Worm (Caenorhabditis elegans) whole organism, L3 larva: ENCODE data around the gene Y32F6A.5.

Source experiments
- R02D3.7 ChIP-seq: fragments of 150-350 bp; optimal IDR thresholded peaks from 2 replicates; lab custom pipeline; 2014; ENCODE audit warnings: missing biosample characterization, missing genetic modification characterization
- ama-1 ChIP-seq: fragments of 150-350 bp; optimal IDR thresholded peaks from 2 replicates; lab custom pipeline; 2018
- ceh-16 ChIP-seq: sonication (generic microtip); optimal IDR thresholded peaks from 2 replicates; lab custom pipeline; 2017; ENCODE audit warnings: missing biosample characterization, missing genetic modification characterization
- ceh-28 ChIP-seq: fragments of 150-350 bp; optimal IDR thresholded peaks from 2 replicates; lab custom pipeline; 2014; ENCODE audit warnings: missing biosample characterization, missing genetic modification reagents, missing genetic modification characterization
- ceh-9 ChIP-seq: sonication (generic microtip); optimal IDR thresholded peaks from 2 replicates; lab custom pipeline; 2018; ENCODE audit warnings: missing biosample characterization, missing genetic modification characterization
- egl-27 ChIP-seq: sonication (generic microtip); optimal IDR thresholded peaks from 4 replicates; lab custom pipeline; 2017; ENCODE audit warnings: missing biosample characterization, missing genetic modification reagents, missing genetic modification characterization
- egl-5 ChIP-seq: fragments of 150-350 bp; optimal IDR thresholded peaks from 2 replicates; lab custom pipeline; 2017; ENCODE audit warnings: missing biosample characterization, missing genetic modification reagents, missing genetic modification characterization, inconsistent platforms
- elt-2 ChIP-seq: sonication (generic microtip); optimal IDR thresholded peaks from 2 replicates; lab custom pipeline; 2016; ENCODE audit warnings: missing genetic modification reagents, mild to moderate bottlenecking, missing genetic modification characterization, missing compliant biosample characterization
- elt-3 ChIP-seq, 3 experiments: fragments of 150-350 bp in 1 of 3; sonication (generic microtip) in 2 of 3; optimal IDR thresholded peaks; 2 replicates in 2 of 3; 4 replicates in 1 of 3; lab custom pipeline; 2014 to 2017; ENCODE audit warnings: missing biosample characterization in 3 of 3, missing genetic modification characterization in 3 of 3
- eor-1 ChIP-seq, 2 experiments: fragments of 150-350 bp; optimal IDR thresholded peaks; 2 replicates each; lab custom pipeline; 2014 to 2018; ENCODE audit warnings: missing biosample characterization in 2 of 2, missing genetic modification characterization in 2 of 2
- fkh-2 ChIP-seq: fragments of 150-350 bp; optimal IDR thresholded peaks from 2 replicates; lab custom pipeline; 2014; ENCODE audit warnings: missing biosample characterization, missing genetic modification reagents, missing genetic modification characterization
- hmg-11 ChIP-seq: sonication (generic microtip); optimal IDR thresholded peaks from 2 replicates; lab custom pipeline; 2016; ENCODE audit warnings: missing genetic modification characterization, missing compliant biosample characterization
- jun-1 ChIP-seq: fragments of 150-350 bp; optimal IDR thresholded peaks from 2 replicates; lab custom pipeline; 2014; ENCODE audit warnings: missing biosample characterization, missing genetic modification reagents, missing genetic modification characterization
- lin-15B ChIP-seq: fragments of 150-350 bp; optimal IDR thresholded peaks from 2 replicates; lab custom pipeline; 2014; ENCODE audit warnings: missing biosample characterization, missing genetic modification characterization
- lin-39 ChIP-seq: fragments of 150-350 bp; optimal IDR thresholded peaks from 2 replicates; lab custom pipeline; 2018; ENCODE audit warnings: missing biosample characterization, missing genetic modification reagents, missing genetic modification characterization
- mdl-1 ChIP-seq: fragments of 150-350 bp; optimal IDR thresholded peaks from 2 replicates; lab custom pipeline; 2014; ENCODE audit warnings: missing biosample characterization, missing genetic modification characterization
- mml-1 ChIP-seq: fragments of 150-350 bp; sonication (generic microtip); optimal IDR thresholded peaks from 3 replicates; lab custom pipeline; 2014; ENCODE audit warnings: missing biosample characterization, missing genetic modification characterization
- nfya-1 ChIP-seq: sonication (generic microtip); optimal IDR thresholded peaks from 2 replicates; lab custom pipeline; 2017; ENCODE audit warnings: missing genetic modification characterization, mild to moderate bottlenecking, missing compliant biosample characterization, antibody characterized with exemption, moderate library complexity; ENCODE audit not compliant: insufficient read depth
- nhr-237 ChIP-seq: fragments of 150-350 bp; optimal IDR thresholded peaks from 2 replicates; lab custom pipeline; 2014; ENCODE audit warnings: missing biosample characterization, missing genetic modification characterization
- nhr-28 ChIP-seq: fragments of 150-350 bp; optimal IDR thresholded peaks from 2 replicates; lab custom pipeline; 2014; ENCODE audit warnings: missing biosample characterization, missing genetic modification characterization
- nhr-43 ChIP-seq: sonication (generic microtip); optimal IDR thresholded peaks from 2 replicates; lab custom pipeline; 2016; ENCODE audit warnings: mild to moderate bottlenecking, missing genetic modification characterization, missing compliant biosample characterization; ENCODE audit not compliant: poor library complexity, severe bottlenecking
- nhr-67 ChIP-seq: fragments of 150-350 bp; optimal IDR thresholded peaks from 2 replicates; lab custom pipeline; 2014; ENCODE audit warnings: missing biosample characterization, missing genetic modification characterization
- nhr-76 ChIP-seq: fragments of 150-350 bp; sonication (generic microtip); optimal IDR thresholded peaks from 5 replicates; lab custom pipeline; 2014; ENCODE audit warnings: missing biosample characterization, missing genetic modification characterization
- nhr-77 ChIP-seq: fragments of 150-350 bp; optimal IDR thresholded peaks from 2 replicates; lab custom pipeline; 2014; ENCODE audit warnings: missing biosample characterization, missing genetic modification characterization
- pha-4 ChIP-seq: fragments of 150-350 bp; optimal IDR thresholded peaks from 2 replicates; lab custom pipeline; 2014; ENCODE audit warnings: missing biosample characterization, missing genetic modification reagents, missing genetic modification characterization
- pqm-1 ChIP-seq: fragments of 150-350 bp; optimal IDR thresholded peaks from 2 replicates; lab custom pipeline; 2017; ENCODE audit warnings: missing biosample characterization, missing genetic modification characterization, inconsistent platforms
- sea-2 ChIP-seq: fragments of 150-350 bp; sonication (generic microtip); optimal IDR thresholded peaks from 4 replicates; lab custom pipeline; 2014; ENCODE audit warnings: missing biosample characterization, missing genetic modification reagents, missing genetic modification characterization
- unc-39 ChIP-seq: sonication (generic microtip); optimal IDR thresholded peaks from 4 replicates; lab custom pipeline; 2017; ENCODE audit warnings: missing biosample characterization, missing genetic modification characterization
- ztf-11 ChIP-seq: fragments of 150-350 bp; optimal IDR thresholded peaks from 2 replicates; lab custom pipeline; 2014; ENCODE audit warnings: missing biosample characterization, missing genetic modification characterization

Y32F6A.5 gene

DNA sequence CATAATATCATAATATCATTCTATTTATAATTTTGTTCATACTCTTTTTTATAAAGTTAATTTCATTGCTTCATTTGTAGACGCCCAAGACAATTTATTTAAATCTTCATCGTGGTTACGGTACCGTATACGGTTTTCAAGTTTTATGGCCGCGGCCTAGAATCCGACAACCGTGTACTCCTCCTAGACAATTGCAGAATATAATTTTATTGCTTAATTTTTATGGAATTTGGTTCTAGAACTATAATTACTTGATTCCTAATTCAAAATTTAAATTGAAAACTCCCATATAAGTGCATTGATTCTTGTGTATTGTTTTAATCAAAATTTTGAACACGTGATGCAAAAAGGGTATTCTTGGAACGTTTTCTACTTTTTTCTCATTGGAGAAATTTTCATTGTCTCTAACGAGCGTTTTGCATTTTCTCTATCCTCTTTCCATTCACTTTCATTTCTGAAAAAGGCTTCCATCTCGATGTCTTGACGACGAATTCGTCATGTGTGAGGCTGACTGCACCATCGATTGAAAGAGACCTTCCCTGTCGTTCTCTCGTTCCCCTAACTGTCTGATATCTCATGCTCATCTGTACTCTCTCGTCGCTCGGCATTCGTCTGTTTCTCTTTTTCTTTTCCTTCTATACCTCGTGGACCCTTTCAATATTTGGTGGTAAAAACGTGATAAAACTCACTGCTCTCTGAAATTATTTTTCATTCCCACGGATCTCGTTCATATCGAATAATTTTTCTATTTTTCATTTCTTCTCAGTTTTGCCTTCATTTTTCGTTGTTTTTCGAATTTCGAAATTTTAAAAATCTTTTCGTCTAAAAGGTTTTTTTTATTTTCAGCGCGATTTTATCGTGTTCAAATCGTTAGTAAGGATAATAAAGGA, 12.0 kb downstream of the Y32F6A.5 start, which contains the start of gene pap-1:
TSS of gene pap-1 (plus strand) at position 840 of the 890 bp plus-strand sequence.
- peak; percentile 21 for TF ChIP-seq elt-2 (tag; lab: Kevin White, UChicago)
- peak; percentile 15 for TF ChIP-seq nhr-43 (tag; lab: Kevin White, UChicago)
- TF ChIP-seq lin-15B (tag; lab: Kevin White, UChicago): peak; percentile 1
- no peak for TF ChIP-seq egl-5 (tag; lab: Kevin White, UChicago)
- no peak for TF ChIP-seq ztf-11 (tag; lab: Kevin White, UChicago)
- peak; percentile 3 for TF ChIP-seq pha-4 (tag; lab: Kevin White, UChicago)
- no peak for TF ChIP-seq nhr-77 (tag; lab: Kevin White, UChicago)
- TF ChIP-seq nhr-76 (tag; lab: Kevin White, UChicago): no peak
- no peak for TF ChIP-seq fkh-2 (tag; lab: Kevin White, UChicago)
- no peak for TF ChIP-seq jun-1 (tag; lab: Kevin White, UChicago)
- TF ChIP-seq ceh-28 (tag; lab: Kevin White, UChicago): peak; percentile 76
- no peak for TF ChIP-seq nhr-237 (tag; lab: Kevin White, UChicago)
- TF ChIP-seq unc-39 (tag; lab: Kevin White, UChicago): no peak
- TF ChIP-seq egl-27: no peak
- TF ChIP-seq hmg-11: peak; percentile 60
- peak; percentile 49 for TF ChIP-seq nfya-1

- TF ChIP-seq nhr-76 (tag; lab: Kevin White, UChicago) (no peak), nhr-67 (tag; lab: Kevin White, UChicago) (no peak), nhr-28 (no peak), nfya-1 (no peak), pqm-1 (no peak), nhr-77 (tag; lab: Kevin White, UChicago) (no peak), lin-39 (tag; lab: Kevin White, UChicago) (no peak), R02D3.7 (tag; lab: Kevin White, UChicago) (no peak)
Observed at ce11 chrV:10440723-10441122, 12.7 kb downstream of the Y32F6A.5 start, which contains the start of gene snf-10. snf-10 (minus strand) TSS chrV:10440823.

DNA sequence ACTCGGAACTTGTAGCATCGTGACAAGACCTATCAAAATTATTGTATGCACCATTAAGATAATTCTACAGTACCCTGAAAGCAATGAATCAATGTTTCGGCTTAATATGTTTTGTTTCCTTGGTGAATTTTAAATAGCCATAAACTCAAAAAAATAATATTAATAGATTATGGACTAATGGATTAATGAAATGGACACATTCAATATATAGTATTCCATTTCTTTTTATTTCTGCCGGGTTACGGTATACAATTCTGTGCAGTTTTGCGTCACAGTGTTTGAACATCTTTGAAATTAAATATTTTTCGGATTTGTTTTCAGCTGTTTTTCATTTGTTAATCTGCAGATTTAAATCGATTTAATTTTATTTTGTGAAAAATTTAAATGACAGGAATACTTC, 16.8 kb downstream of the Y32F6A.5 start, which contains the start of gene set-22:
TSS of gene set-22 (plus strand) at position 301 of the 400 bp plus-strand sequence.
- TF ChIP-seq nhr-67 (tag; lab: Kevin White, UChicago) (no peak), nhr-43 (tag; lab: Kevin White, UChicago) (no peak), elt-2 (tag; lab: Kevin White, UChicago) (no peak)

ce11 chrV:10435198-10435597, 18.2 kb downstream of the Y32F6A.5 start:
- TF ChIP-seq eor-1 (tag; optimal IDR thresholded peaks at IDR 0.05; lab: Kevin White, UChicago) (no peak), ceh-16 (tag; lab: Kevin White, UChicago) (no peak), nhr-77 (tag; lab: Kevin White, UChicago) (no peak), mml-1 (tag; lab: Kevin White, UChicago) (no peak), nhr-76 (tag; lab: Kevin White, UChicago) (no peak), ama-1 (lab: Kevin White, UChicago) (no peak), mdl-1 (tag; lab: Kevin White, UChicago) (no peak), pqm-1 (peak; percentile 50), elt-3 (tag; optimal IDR thresholded peaks at IDR 0.05; lab: Kevin White, UChicago) (no peak), lin-15B (tag; lab: Kevin White, UChicago) (no peak), ceh-9 (no peak), elt-2 (tag; lab: Kevin White, UChicago) (peak; percentile 57)

- TF ChIP-seq pqm-1: peak; percentile 23
- no peak for TF ChIP-seq ceh-9
- TF ChIP-seq elt-2 (tag; lab: Kevin White, UChicago): peak; percentile 76
- TF ChIP-seq pha-4 (tag; lab: Kevin White, UChicago): no peak
- TF ChIP-seq sea-2 (GFP tag; lab: Kevin White, UChicago): no peak
Observed at ce11 chrV:10433721-10434120, 19.7 kb downstream of the Y32F6A.5 start, which contains the start of gene Y32F6A.4. Y32F6A.4 (minus strand) TSS chrV:10434067.
